Fruit fly (Drosophila melanogaster) whole organism, embryonic: ENCODE measurements around the gene Sf3b3.

Source experiments
- Aef1 ChIP-seq: fragments of 200-800 bp; sonication (Bioruptor generic); IDR thresholded peaks from 3 replicates; pipeline ENCODE4 v1.3.6; 2022; ENCODE audit warnings: missing biosample characterization, missing genetic modification characterization
- B-H1 ChIP-seq: fragments of 200-800 bp; sonication (Bioruptor generic); IDR thresholded peaks from 3 replicates; pipeline ENCODE4 v1.3.6; 2022; ENCODE audit warnings: missing biosample characterization, missing genetic modification characterization
- CG10209 ChIP-seq: fragments of 200-800 bp; sonication (Bioruptor generic); optimal IDR thresholded peaks from 3 replicates; lab custom pipeline; 2017; ENCODE audit warnings: missing biosample characterization, mild to moderate bottlenecking, missing genetic modification characterization, missing genetic modification reagents
- CG1024 ChIP-seq: fragments of 200-800 bp; sonication (Bioruptor generic); IDR thresholded peaks from 2 replicates; pipeline ENCODE4 v1.3.6; 2022; ENCODE audit warnings: missing biosample characterization, missing genetic modification characterization
- CG10321 ChIP-seq: fragments of 200-800 bp; sonication (Bioruptor generic); IDR thresholded peaks from 2 replicates; pipeline ENCODE4 v1.3.6; 2022; ENCODE audit warnings: missing biosample characterization, missing genetic modification characterization
- CG10959 ChIP-seq: fragments of 200-800 bp; sonication (Bioruptor generic); IDR thresholded peaks from 2 replicates; pipeline ENCODE4 v1.3.6; 2022; ENCODE audit warnings: missing biosample characterization, missing genetic modification characterization
- CG11398 ChIP-seq: fragments of 200-800 bp; sonication (Bioruptor generic); optimal IDR thresholded peaks from 2 replicates; lab custom pipeline; 2016; ENCODE audit warnings: missing biosample characterization, missing genetic modification characterization
- CG12299 ChIP-seq: fragments of 200-800 bp; sonication (Bioruptor generic); optimal IDR thresholded peaks from 2 replicates; lab custom pipeline; 2018; ENCODE audit warnings: missing biosample characterization, mild to moderate bottlenecking, missing genetic modification characterization
- CG14667 ChIP-seq: fragments of 200-800 bp; sonication (Bioruptor generic); IDR thresholded peaks from 2 replicates; pipeline ENCODE4 v1.3.6; 2022; ENCODE audit warnings: missing biosample characterization, missing genetic modification characterization
- CG1529 ChIP-seq: fragments of 200-800 bp; sonication (Bioruptor generic); optimal IDR thresholded peaks from 3 replicates; lab custom pipeline; 2018; ENCODE audit warnings: missing biosample characterization, missing genetic modification characterization
- CG15696 ChIP-seq: fragments of 200-800 bp; sonication (Bioruptor generic); optimal IDR thresholded peaks from 2 replicates; lab custom pipeline; 2019; ENCODE audit warnings: missing biosample characterization, mild to moderate bottlenecking, missing genetic modification characterization, moderate library complexity
- CG16815 ChIP-seq: fragments of 200-800 bp; sonication (Bioruptor generic); optimal IDR thresholded peaks from 3 replicates; lab custom pipeline; 2017; ENCODE audit warnings: missing biosample characterization, mild to moderate bottlenecking, missing genetic modification characterization
- CG17359 ChIP-seq: fragments of 200-800 bp; sonication (Bioruptor generic); optimal IDR thresholded peaks from 3 replicates; lab custom pipeline; 2018; ENCODE audit warnings: missing biosample characterization, mild to moderate bottlenecking, missing genetic modification characterization, moderate library complexity
- CG17361 ChIP-seq: fragments of 200-800 bp; sonication (Bioruptor generic); IDR thresholded peaks from 3 replicates; pipeline ENCODE4 v1.3.6; 2022; ENCODE audit warnings: missing biosample characterization, missing genetic modification characterization
- CG17612 ChIP-seq: fragments of 200-800 bp; sonication (Bioruptor generic); IDR thresholded peaks from 2 replicates; pipeline ENCODE4 v1.3.6; 2022; ENCODE audit warnings: missing biosample characterization, missing genetic modification characterization
- CG3065 ChIP-seq: fragments of 200-800 bp; sonication (Bioruptor generic); optimal IDR thresholded peaks from 2 replicates; lab custom pipeline; 2016; ENCODE audit warnings: missing biosample characterization, missing genetic modification characterization
- CG31365 ChIP-seq: fragments of 200-800 bp; sonication (Bioruptor generic); optimal IDR thresholded peaks from 2 replicates; lab custom pipeline; 2018; ENCODE audit warnings: missing biosample characterization, mild to moderate bottlenecking, missing genetic modification characterization
- CG32772 ChIP-seq: fragments of 200-800 bp; sonication (Bioruptor generic); IDR thresholded peaks from 2 replicates; pipeline ENCODE4 v1.3.6; 2022; ENCODE audit warnings: missing biosample characterization, missing genetic modification characterization
- CG33213 ChIP-seq: fragments of 200-800 bp; sonication (Bioruptor generic); optimal IDR thresholded peaks from 3 replicates; lab custom pipeline; 2016; ENCODE audit warnings: missing biosample characterization, missing genetic modification characterization
- CG34224 ChIP-seq: fragments of 200-800 bp; sonication (Bioruptor generic); IDR thresholded peaks from 3 replicates; pipeline ENCODE4 v1.3.6; 2022; ENCODE audit warnings: missing biosample characterization, missing genetic modification characterization; ENCODE audit not compliant: partially characterized antibody
- CG4730 ChIP-seq: fragments of 200-800 bp; sonication (Bioruptor generic); IDR thresholded peaks from 2 replicates; pipeline ENCODE4 v1.3.6; 2022; ENCODE audit warnings: missing biosample characterization, missing genetic modification characterization
- CG4820 ChIP-seq: fragments of 200-800 bp; sonication (Bioruptor generic); optimal IDR thresholded peaks from 3 replicates; lab custom pipeline; 2016; ENCODE audit warnings: missing biosample characterization, missing genetic modification characterization
- CG5953 ChIP-seq: fragments of 200-800 bp; sonication (Bioruptor generic); IDR thresholded peaks from 2 replicates; pipeline ENCODE4 v1.3.6; 2022; ENCODE audit warnings: missing biosample characterization, missing genetic modification characterization
- CG6654 ChIP-seq: fragments of 200-800 bp; sonication (Bioruptor generic); optimal IDR thresholded peaks from 2 replicates; lab custom pipeline; 2017; ENCODE audit warnings: missing biosample characterization, mild to moderate bottlenecking, missing genetic modification characterization
- CG9797 ChIP-seq: fragments of 200-800 bp; sonication (Bioruptor generic); optimal IDR thresholded peaks from 3 replicates; lab custom pipeline; 2018; ENCODE audit warnings: missing biosample characterization, mild to moderate bottlenecking, missing genetic modification characterization
- Camta ChIP-seq: fragments of 200-800 bp; sonication (Bioruptor generic); optimal IDR thresholded peaks from 2 replicates; lab custom pipeline; 2016; ENCODE audit warnings: missing biosample characterization, missing genetic modification characterization
- Deaf1 ChIP-seq: fragments of 200-800 bp; optimal IDR thresholded peaks from 3 replicates; lab custom pipeline; 2019; ENCODE audit warnings: missing biosample characterization, mild to moderate bottlenecking, missing genetic modification characterization, moderate library complexity
- Dip2 ChIP-seq: fragments of 200-800 bp; sonication (Bioruptor generic); IDR thresholded peaks from 2 replicates; pipeline ENCODE4 v1.3.6; 2022; ENCODE audit warnings: missing biosample characterization, missing genetic modification characterization
- Ets65A ChIP-seq: fragments of 200-800 bp; sonication (Bioruptor generic); peaks from one replicate; lab custom pipeline; 2016; ENCODE audit warnings: missing biosample characterization, missing genetic modification characterization
- HLH4C ChIP-seq: fragments of 200-800 bp; sonication (Bioruptor generic); IDR thresholded peaks from 3 replicates; pipeline ENCODE4 v1.3.6; 2022; ENCODE audit warnings: missing biosample characterization, missing genetic modification characterization; ENCODE audit not compliant: partially characterized antibody
- Hmx ChIP-seq: fragments of 200-800 bp; sonication (Bioruptor generic); optimal IDR thresholded peaks from 2 replicates; lab custom pipeline; 2016; ENCODE audit warnings: missing biosample characterization, missing genetic modification characterization
- Nf-YC ChIP-seq: fragments of 200-800 bp; optimal IDR thresholded peaks from 3 replicates; lab custom pipeline; 2019; ENCODE audit warnings: missing biosample characterization, mild to moderate bottlenecking, missing genetic modification characterization, moderate library complexity
- Oaz ChIP-seq: fragments of 200-800 bp; sonication (Bioruptor generic); IDR thresholded peaks from 2 replicates; pipeline ENCODE4 v1.3.6; 2022; ENCODE audit warnings: missing biosample characterization, missing genetic modification characterization
- corto ChIP-seq: fragments of 200-800 bp; sonication (Bioruptor generic); optimal IDR thresholded peaks from 2 replicates; lab custom pipeline; 2016; ENCODE audit warnings: missing biosample characterization, mild to moderate bottlenecking, missing genetic modification characterization, moderate library complexity
- crc ChIP-seq: fragments of 200-800 bp; sonication (Bioruptor generic); optimal IDR thresholded peaks from 2 replicates; lab custom pipeline; 2016; ENCODE audit warnings: missing biosample characterization, missing genetic modification characterization
- danr ChIP-seq: fragments of 200-800 bp; sonication (Bioruptor generic); IDR thresholded peaks from 2 replicates; pipeline ENCODE4 v1.3.6; 2022; ENCODE audit warnings: missing biosample characterization, missing genetic modification characterization
- dati ChIP-seq: fragments of 200-800 bp; sonication (Bioruptor generic); IDR thresholded peaks from 2 replicates; pipeline ENCODE4 v1.3.6; 2022; ENCODE audit warnings: missing biosample characterization, missing genetic modification characterization
- fd102C ChIP-seq: fragments of 200-800 bp; sonication (Bioruptor generic); optimal IDR thresholded peaks from 2 replicates; lab custom pipeline; 2018; ENCODE audit warnings: missing biosample characterization, mild to moderate bottlenecking, missing genetic modification characterization, moderate library complexity
- gsb-n ChIP-seq: fragments of 200-800 bp; sonication (Bioruptor generic); optimal IDR thresholded peaks from 3 replicates; lab custom pipeline; 2018; ENCODE audit warnings: missing biosample characterization, mild to moderate bottlenecking, missing genetic modification characterization
- hth ChIP-seq: fragments of >200 bp; optimal IDR thresholded peaks from 2 replicates; lab custom pipeline; 2017; ENCODE audit warnings: inconsistent platforms
- jing ChIP-seq: fragments of 200-800 bp; sonication (Bioruptor generic); optimal IDR thresholded peaks from 2 replicates; lab custom pipeline; 2018; ENCODE audit warnings: missing biosample characterization, mild to moderate bottlenecking, missing genetic modification characterization
- jumu ChIP-seq: fragments of 200-800 bp; sonication (Bioruptor generic); optimal IDR thresholded peaks from 3 replicates; lab custom pipeline; 2016; ENCODE audit warnings: missing biosample characterization, missing genetic modification characterization
- knrl ChIP-seq: fragments of 200-800 bp; sonication (Bioruptor generic); IDR thresholded peaks from 3 replicates; pipeline ENCODE4 v1.3.6; 2022; ENCODE audit warnings: missing biosample characterization, missing genetic modification characterization; ENCODE audit not compliant: partially characterized antibody
- luna ChIP-seq: fragments of 200-800 bp; sonication (Bioruptor generic); optimal IDR thresholded peaks from 2 replicates; lab custom pipeline; 2016; ENCODE audit warnings: missing biosample characterization, missing genetic modification characterization
- onecut ChIP-seq: fragments of 200-800 bp; sonication (Bioruptor generic); IDR thresholded peaks from 2 replicates; pipeline ENCODE4 v1.3.6; 2022; ENCODE audit warnings: missing biosample characterization, missing genetic modification characterization
- slbo ChIP-seq: fragments of 200-800 bp; sonication (Bioruptor generic); IDR thresholded peaks from 2 replicates; pipeline ENCODE4 v1.3.6; 2022; ENCODE audit warnings: missing biosample characterization, missing genetic modification characterization
- sna ChIP-seq: fragments of 200-800 bp; sonication (Bioruptor generic); IDR thresholded peaks from 2 replicates; pipeline ENCODE4 v1.3.6; 2022; ENCODE audit warnings: missing biosample characterization, missing genetic modification characterization; ENCODE audit not compliant: partially characterized antibody
- tin ChIP-seq: fragments of 200-800 bp; sonication (Bioruptor generic); optimal IDR thresholded peaks from 3 replicates; lab custom pipeline; 2016; ENCODE audit warnings: missing biosample characterization, missing genetic modification characterization
- trem ChIP-seq: fragments of 200-800 bp; optimal IDR thresholded peaks from 3 replicates; lab custom pipeline; 2019; ENCODE audit warnings: missing biosample characterization, mild to moderate bottlenecking, missing genetic modification characterization, moderate library complexity
- ttk ChIP-seq: fragments of 200-800 bp; sonication (Bioruptor generic); IDR thresholded peaks from 2 replicates; pipeline ENCODE4 v2.1.2; 2022; ENCODE audit warnings: missing biosample characterization, missing genetic modification characterization
- vvl ChIP-seq: fragments of 200-800 bp; sonication (Bioruptor generic); IDR thresholded peaks from 2 replicates; pipeline ENCODE4 v1.3.6; 2022; ENCODE audit warnings: missing biosample characterization, missing genetic modification characterization
- zfh1 ChIP-seq: fragments of 200-800 bp; sonication (Bioruptor generic); IDR thresholded peaks from 3 replicates; pipeline ENCODE4 v1.3.6; 2022; ENCODE audit warnings: missing biosample characterization, missing genetic modification characterization

Sf3b3 gene

DNA sequence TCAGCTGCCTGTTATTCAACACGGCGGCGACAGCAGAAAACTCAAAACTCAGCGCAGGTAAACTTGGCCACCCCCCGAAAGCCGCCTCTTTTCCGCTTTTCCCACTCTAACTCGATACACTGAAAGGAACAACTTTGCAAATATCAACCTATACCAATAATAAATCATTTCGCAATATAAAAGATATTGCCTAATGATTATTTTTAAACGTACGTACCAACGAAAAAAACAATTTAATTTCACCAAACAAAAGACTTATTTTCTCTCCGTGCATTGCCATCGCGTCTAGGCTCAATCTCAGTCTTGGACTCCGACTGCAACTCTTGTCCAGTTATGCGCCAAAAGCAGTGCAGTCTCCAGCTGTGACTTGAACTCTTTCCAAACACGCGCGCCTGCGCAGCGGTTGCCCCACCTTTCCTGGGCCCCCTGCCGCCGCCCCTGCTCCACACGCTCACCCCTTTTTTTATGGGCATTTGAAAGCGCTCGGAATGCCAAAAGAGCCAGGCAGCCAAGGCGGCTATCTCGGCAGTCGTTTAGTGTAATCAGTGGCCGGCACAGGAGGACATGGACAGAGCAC is 27.5 kb downstream of the Sf3b3 start (continued):
- TF ChIP-seq CG10321 (GFP tag; lab: Robert Waterston, UW) (no peak), jumu (GFP tag; lab: Kevin White, UChicago) (peak; percentile 39), CG10959 (GFP tag; lab: Robert Waterston, UW) (peak; percentile 19; the same call in 1 of the 2 replicates), CG1024 (peak; percentile 37; the same call in 1 of the 2 replicates), CG17359 (tag; lab: Kevin White, UChicago) (peak; percentile 76), luna (GFP tag; lab: Kevin White, UChicago) (no peak), CG32772 (GFP tag; lab: Robert Waterston, UW) (peak; percentile 55), CG4730 (no peak), Nf-YC (no peak), danr (GFP tag; lab: Robert Waterston, UW) (peak; percentile 19; the same call in 1 of the 2 replicates), Hmx (GFP tag; lab: Kevin White, UChicago) (no peak), fd102C (GFP tag; lab: Kevin White, UChicago) (no peak), CG16815 (GFP tag; lab: Kevin White, UChicago) (peak; percentile 27), CG5953 (no peak), zfh1 (GFP tag; lab: Robert Waterston, UW) (peak; percentile 80), corto (GFP tag; lab: Kevin White, UChicago) (no peak), CG4820 (peak; percentile 68), trem (peak; percentile 57), hth (no peak), tin (GFP tag; lab: Kevin White, UChicago) (peak; percentile 64), CG17612 (no peak), CG12299 (tag; lab: Kevin White, UChicago) (no peak), jing (GFP tag; lab: Kevin White, UChicago) (no peak), Aef1 (GFP tag; lab: Robert Waterston, UW) (no peak), CG1529 (GFP tag; lab: Kevin White, UChicago) (peak; percentile 50), CG10209 (GFP tag; lab: Kevin White, UChicago) (peak; percentile 22), CG11398 (GFP tag; lab: Kevin White, UChicago) (no peak), slbo (GFP tag; lab: Robert Waterston, UW) (peak; percentile 39; the same call in 1 of the 2 replicates), CG34224 (GFP tag; lab: Robert Waterston, UW) (no peak), CG3065 (no peak), CG31365 (tag; lab: Kevin White, UChicago) (peak; percentile 9), Oaz (GFP tag; lab: Robert Waterston, UW) (peak; percentile 34; the same call in 1 of the 2 replicates), Dip2 (GFP tag; lab: Robert Waterston, UW) (no peak), Deaf1 (tag; lab: Kevin White, UChicago) (no peak), CG17361 (GFP tag; lab: Robert Waterston, UW) (peak; percentile 70), knrl (GFP tag; lab: Robert Waterston, UW) (no peak), CG15696 (tag; lab: Kevin White, UChicago) (no peak), Camta (peak; percentile 6), gsb-n (tag; lab: Kevin White, UChicago) (peak; percentile 48), CG6654 (GFP tag; lab: Kevin White, UChicago) (peak; percentile 8), vvl (GFP tag; lab: Robert Waterston, UW) (peak; percentile 87), B-H1 (GFP tag; lab: Robert Waterston, UW) (no peak; the same call in 2 of the 3 replicates), CG33213 (peak; percentile 9), CG14667 (GFP tag; lab: Robert Waterston, UW) (0 out of 2 replicates have a peak, but pooled peaks have one; percentile 13), crc (GFP tag; lab: Kevin White, UChicago) (no peak), onecut (peak; percentile 41), Ets65A (GFP tag; lab: Kevin White, UChicago) (peak; percentile 13), sna (GFP tag; lab: Robert Waterston, UW) (no peak), dati (GFP tag; lab: Robert Waterston, UW) (no peak), HLH4C (no peak), CG9797 (GFP tag; lab: Kevin White, UChicago) (no peak), ttk (GFP tag; lab: Robert Waterston, UW) (peak; percentile 42; the same call in 1 of the 2 replicates)
